Worm (Caenorhabditis elegans): ENCODE measurements around the gene pid-1.
A peak's percentile ranks its signal among the peaks of the same experiment; 100 is the strongest.

Gene pid-1

DNA sequence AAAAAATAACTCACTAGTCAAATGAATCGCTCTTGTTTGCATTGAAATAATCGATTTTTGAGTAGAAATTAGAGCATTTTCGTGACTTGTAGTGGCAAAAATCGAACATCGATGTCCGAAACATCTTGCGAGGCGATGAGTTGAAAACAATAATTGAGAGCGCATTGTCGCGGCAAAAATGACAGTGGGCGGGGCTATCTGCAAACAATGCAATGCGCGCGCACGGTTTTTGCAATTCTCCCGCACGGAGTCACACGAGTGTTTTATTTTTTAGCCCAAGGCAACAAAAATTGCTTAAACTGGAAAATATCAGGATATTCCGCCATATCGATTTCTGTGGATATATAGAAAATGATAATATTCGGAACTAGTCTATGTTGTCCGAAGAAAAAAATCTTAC, 18.2 kb upstream of the pid-1 start, which contains the start of gene B0495.9 (continued):
- no peak for TF ChIP-seq lir-3 (tag; optimal IDR thresholded peaks at IDR 0.05)
- TF ChIP-seq ces-1 (GFP tag; optimal IDR thresholded peaks at IDR 0.05): no peak
- TF ChIP-seq dpl-1 (GFP tag; optimal IDR thresholded peaks at IDR 0.05): peak; percentile 43
- TF ChIP-seq skn-1 (tag; optimal IDR thresholded peaks at IDR 0.05): no peak
- TF ChIP-seq nhr-28 (tag; optimal IDR thresholded peaks at IDR 0.05): peak; percentile 28
- TF ChIP-seq egl-43 (GFP tag; IDR thresholded peaks at IDR 0.05): no peak
- TF ChIP-seq lin-13 (GFP tag; optimal IDR thresholded peaks at IDR 0.05): no peak
- no peak for TF ChIP-seq nhr-76 (tag; optimal IDR thresholded peaks at IDR 0.05)
- TF ChIP-seq mdl-1 (tag; optimal IDR thresholded peaks at IDR 0.05): no peak
- TF ChIP-seq snpc-1.2 (GFP tag; IDR thresholded peaks at IDR 0.05): no peak
- TF ChIP-seq nhr-25 (tag; optimal IDR thresholded peaks at IDR 0.05; ENCODE audit: borderline replicate concordance, insufficient read depth): no peak
- peak in 1 of 2 experiments; percentile 21 for TF ChIP-seq unc-62 (GFP tag; optimal IDR thresholded peaks at IDR 0.05 in 1 of 2)
- no peak for TF ChIP-seq unc-62 (tag; optimal IDR thresholded peaks at IDR 0.05)
- TF ChIP-seq ztf-7 (tag; optimal IDR thresholded peaks at IDR 0.05): no peak
- TF ChIP-seq madf-9 (GFP tag; conservative IDR thresholded peaks at IDR 0.05): no peak
- no peak for TF ChIP-seq daf-8 (GFP tag; IDR thresholded peaks at IDR 0.05)
- no peak for TF ChIP-seq zip-2 (tag; optimal IDR thresholded peaks at IDR 0.05)
- no peak for TF ChIP-seq Y75B8A.6 (GFP tag; IDR thresholded peaks at IDR 0.05)
- peak; percentile 51; the same call in 1 of the 2 replicates for TF ChIP-seq ctbp-1 (GFP tag; IDR thresholded peaks at IDR 0.05)
- 0 out of 2 replicates have a peak, but pooled peaks have one; percentile 15 for TF ChIP-seq php-3 (GFP tag; IDR thresholded peaks at IDR 0.05)
- TF ChIP-seq unc-39 (tag; optimal IDR thresholded peaks at IDR 0.05): no peak
- no peak for TF ChIP-seq nhr-102 (tag; optimal IDR thresholded peaks at IDR 0.05)
- peak; percentile 65 for TF ChIP-seq unc-130 (GFP tag; optimal IDR thresholded peaks at IDR 0.05)
- TF ChIP-seq vab-7 (GFP tag; IDR thresholded peaks at IDR 0.05): peak; percentile 62; the same call in 1 of the 2 replicates
- TF ChIP-seq spr-1 (tag; optimal IDR thresholded peaks at IDR 0.05): peak; percentile 48
- TF ChIP-seq nhr-6 (tag; optimal IDR thresholded peaks at IDR 0.05): peak; percentile 21
- no peak for TF ChIP-seq nhr-48 (tag; optimal IDR thresholded peaks at IDR 0.05)
- no peak for TF ChIP-seq duxl-1 (tag; optimal IDR thresholded peaks at IDR 0.05; ENCODE audit: poor library complexity)
- TF ChIP-seq lin-29 (GFP tag; IDR thresholded peaks at IDR 0.05): no peak
- TF ChIP-seq ceh-44 (GFP tag; IDR thresholded peaks at IDR 0.05): no peak
- peak; percentile 61; the same call in 1 of the 2 replicates for TF ChIP-seq hmg-1.1 (GFP tag; IDR thresholded peaks at IDR 0.05)
- peak; percentile 37 for TF ChIP-seq rbr-2 (tag; optimal IDR thresholded peaks at IDR 0.05)
- peak in 1 of 2 experiments; percentile 52 for TF ChIP-seq lsy-2 (tag; optimal IDR thresholded peaks at IDR 0.05)
- no peak for TF ChIP-seq aly-2 (tag; optimal IDR thresholded peaks at IDR 0.05)
- peak in 1 of 2 experiments; percentile 49 for TF ChIP-seq hif-1 (tag; optimal IDR thresholded peaks at IDR 0.05)
- TF ChIP-seq pqm-1 (tag; optimal IDR thresholded peaks at IDR 0.05): no peak
- no peak for TF ChIP-seq cey-2 (tag; optimal IDR thresholded peaks at IDR 0.05; ENCODE audit: borderline replicate concordance, insufficient read depth)
- peak; percentile 92 for TF ChIP-seq mes-2 (tag; optimal IDR thresholded peaks at IDR 0.05; ENCODE audit: poor library complexity, severe bottlenecking)
- TF ChIP-seq F44E2.7 (GFP tag; IDR thresholded peaks at IDR 0.05): no peak
- peak; percentile 33; the same call in 1 of the 2 replicates for TF ChIP-seq dmd-6 (GFP tag; IDR thresholded peaks at IDR 0.05)
- TF ChIP-seq ceh-32 (tag; optimal IDR thresholded peaks at IDR 0.05; ENCODE audit: poor library complexity): no peak
- TF ChIP-seq nhr-77 (tag; optimal IDR thresholded peaks at IDR 0.05): no peak
- no peak for TF ChIP-seq zag-1 (tag; optimal IDR thresholded peaks at IDR 0.05)
- peak; percentile 43 for TF ChIP-seq hlh-11 (tag; optimal IDR thresholded peaks at IDR 0.05)
- TF ChIP-seq zip-11 (GFP tag; IDR thresholded peaks at IDR 0.05): no peak
- no peak for TF ChIP-seq D1046.2 (GFP tag; IDR thresholded peaks at IDR 0.05)
- TF ChIP-seq mdt-29 (GFP tag; IDR thresholded peaks at IDR 0.05): no peak
- no peak for TF ChIP-seq saeg-2 (GFP tag; IDR thresholded peaks at IDR 0.05)
- no peak for TF ChIP-seq F49E8.2 (tag; optimal IDR thresholded peaks at IDR 0.05; ENCODE audit: borderline replicate concordance)
- no peak for TF ChIP-seq sdz-12 (GFP tag; optimal IDR thresholded peaks at IDR 0.05)
- no peak for TF ChIP-seq ama-1 (optimal IDR thresholded peaks at IDR 0.05)
